Worm (Caenorhabditis elegans) whole organism, L1 larva: ENCODE measurements around the gene mes-1.

Experiments used
- aly-2 ChIP-seq: fragments of 150-350 bp; optimal IDR thresholded peaks from 2 replicates; lab custom pipeline; 2014; ENCODE audit warnings: missing biosample characterization, missing genetic modification characterization
- blmp-1 ChIP-seq: fragments of 150-350 bp; optimal IDR thresholded peaks from 2 replicates; lab custom pipeline; 2014; ENCODE audit warnings: missing biosample characterization, missing genetic modification characterization
- elt-2 ChIP-seq: sonication (generic microtip); optimal IDR thresholded peaks from 2 replicates; lab custom pipeline; 2016; ENCODE audit warnings: missing genetic modification characterization, mild to moderate bottlenecking, inconsistent platforms, missing compliant biosample characterization, missing genetic modification reagents
- fkh-10 ChIP-seq: sonication (generic microtip); optimal IDR thresholded peaks from 2 replicates; lab custom pipeline; 2017; ENCODE audit warnings: missing biosample characterization, missing genetic modification reagents, missing genetic modification characterization
- lin-13 ChIP-seq: fragments of 150-350 bp; optimal IDR thresholded peaks from 2 replicates; lab custom pipeline; 2014; ENCODE audit warnings: missing biosample characterization, missing genetic modification reagents, missing genetic modification characterization
- lin-14 ChIP-seq: fragments of 200-800 bp; sonication (Bioruptor generic); optimal IDR thresholded peaks from 2 replicates; lab custom pipeline; 2018; ENCODE audit warnings: mild to moderate bottlenecking, missing genetic modification characterization, moderate library complexity, missing compliant biosample characterization
- lin-15B ChIP-seq: fragments of 150-350 bp; sonication (generic microtip); optimal IDR thresholded peaks from 3 replicates; lab custom pipeline; 2014; ENCODE audit warnings: missing biosample characterization, missing genetic modification characterization
- lin-35 ChIP-seq, 2 experiments: fragments of 150-350 bp; optimal IDR thresholded peaks; 2 replicates each; lab custom pipeline; 2014; ENCODE audit warnings: missing biosample characterization in 2 of 2, missing genetic modification characterization in 2 of 2, missing genetic modification reagents in 2 of 2
- lin-39 ChIP-seq: fragments of 150-350 bp; optimal IDR thresholded peaks from 2 replicates; lab custom pipeline; 2014; ENCODE audit warnings: missing biosample characterization, missing genetic modification reagents, missing genetic modification characterization
- nhr-28 ChIP-seq: fragments of 150-350 bp; optimal IDR thresholded peaks from 2 replicates; lab custom pipeline; 2014; ENCODE audit warnings: missing biosample characterization, missing genetic modification characterization
- zag-1 ChIP-seq: fragments of 150-350 bp; optimal IDR thresholded peaks from 2 replicates; lab custom pipeline; 2014; ENCODE audit warnings: missing biosample characterization, missing genetic modification characterization
- ztf-4 ChIP-seq: fragments of 150-350 bp; optimal IDR thresholded peaks from 2 replicates; lab custom pipeline; 2014; ENCODE audit warnings: missing biosample characterization, missing genetic modification characterization

- TF ChIP-seq fkh-10 (GFP tag; lab: Kevin White, UChicago) (no peak), ztf-4 (tag; lab: Kevin White, UChicago) (no peak), lin-39 (tag; lab: Kevin White, UChicago) (no peak), lin-14 (peak; percentile 75), lin-35 (GFP tag; optimal IDR thresholded peaks at IDR 0.05; lab: Kevin White, UChicago) (no peak), aly-2 (tag; lab: Kevin White, UChicago) (no peak), lin-13 (no peak), nhr-28 (tag; lab: Kevin White, UChicago) (no peak), zag-1 (tag; lab: Kevin White, UChicago) (no peak), blmp-1 (tag; lab: Kevin White, UChicago) (no peak), lin-15B (tag; lab: Kevin White, UChicago) (no peak), elt-2 (tag; lab: Kevin White, UChicago) (no peak)
These were observed 38.6 kb upstream of the mes-1 start for ce11 chrX:11818711-11819110.
